Fruit fly (Drosophila melanogaster) whole organism, embryonic: ENCODE data around the gene CG2256.
A peak's percentile ranks its signal among the peaks of the same experiment; 100 is the strongest.

Experiments used
- Blimp-1 ChIP-seq: fragments of 200-800 bp; sonication (Bioruptor generic); optimal IDR thresholded peaks from 3 replicates; lab custom pipeline; 2018; ENCODE audit warnings: missing biosample characterization, missing genetic modification characterization, mild to moderate bottlenecking, moderate library complexity, missing genetic modification reagents
- CG12391 ChIP-seq: fragments of 200-800 bp; sonication (Bioruptor generic); optimal IDR thresholded peaks from 3 replicates; lab custom pipeline; 2018; ENCODE audit warnings: missing biosample characterization, mild to moderate bottlenecking, missing genetic modification characterization, moderate library complexity
- CG13123 ChIP-seq: fragments of 200-800 bp; sonication (Bioruptor generic); optimal IDR thresholded peaks from 2 replicates; lab custom pipeline; 2016; ENCODE audit warnings: missing biosample characterization, missing genetic modification characterization
- CG13287 ChIP-seq: fragments of 200-800 bp; sonication (Bioruptor generic); IDR thresholded peaks from 2 replicates; pipeline ENCODE4 v1.3.6; 2022; ENCODE audit warnings: missing biosample characterization, missing genetic modification characterization; ENCODE audit not compliant: partially characterized antibody
- CG17912 ChIP-seq: fragments of 200-800 bp; sonication (Bioruptor generic); optimal IDR thresholded peaks from 2 replicates; lab custom pipeline; 2018; ENCODE audit warnings: missing biosample characterization, mild to moderate bottlenecking, missing genetic modification characterization
- CG3065 ChIP-seq: fragments of 200-800 bp; sonication (Bioruptor generic); optimal IDR thresholded peaks from 2 replicates; lab custom pipeline; 2016; ENCODE audit warnings: missing biosample characterization, missing genetic modification characterization
- CG31224 ChIP-seq: fragments of 200-800 bp; sonication (Bioruptor generic); IDR thresholded peaks from 2 replicates; pipeline ENCODE4 v1.3.6; 2022; ENCODE audit warnings: missing biosample characterization, missing genetic modification characterization
- CG33557 ChIP-seq: fragments of 200-800 bp; sonication (Bioruptor generic); optimal IDR thresholded peaks from 2 replicates; lab custom pipeline; 2019; ENCODE audit warnings: missing biosample characterization, mild to moderate bottlenecking, missing genetic modification characterization, moderate library complexity
- CG3847 ChIP-seq: fragments of 200-800 bp; sonication (Bioruptor generic); IDR thresholded peaks from 2 replicates; pipeline ENCODE4 v1.3.6; 2022; ENCODE audit warnings: missing biosample characterization, missing genetic modification characterization
- CG43689 ChIP-seq: fragments of 200-800 bp; sonication (Bioruptor generic); IDR thresholded peaks from 2 replicates; pipeline ENCODE4 v1.3.6; 2022; ENCODE audit warnings: missing biosample characterization, missing genetic modification characterization
- CG7372 ChIP-seq: fragments of 200-800 bp; sonication (Bioruptor generic); IDR thresholded peaks from 2 replicates; pipeline ENCODE4 v1.3.6; 2022; ENCODE audit warnings: missing biosample characterization, missing genetic modification characterization
- CG7839 ChIP-seq: fragments of 200-800 bp; sonication (Bioruptor generic); optimal IDR thresholded peaks from 3 replicates; lab custom pipeline; 2018; ENCODE audit warnings: missing biosample characterization, mild to moderate bottlenecking, missing genetic modification characterization, moderate library complexity
- CG7928 ChIP-seq: fragments of 200-800 bp; sonication (Bioruptor generic); optimal IDR thresholded peaks from 2 replicates; lab custom pipeline; 2017; ENCODE audit warnings: missing biosample characterization, mild to moderate bottlenecking, missing genetic modification characterization
- CG7987 ChIP-seq: fragments of 200-800 bp; sonication (Bioruptor generic); optimal IDR thresholded peaks from 2 replicates; lab custom pipeline; 2018; ENCODE audit warnings: missing biosample characterization, mild to moderate bottlenecking, missing genetic modification characterization, moderate library complexity
- CG8089 ChIP-seq: fragments of 200-800 bp; sonication (Bioruptor generic); optimal IDR thresholded peaks from 3 replicates; lab custom pipeline; 2016; ENCODE audit warnings: missing biosample characterization, missing genetic modification characterization
- CG8359 ChIP-seq: fragments of 200-800 bp; sonication (Bioruptor generic); optimal IDR thresholded peaks from 2 replicates; lab custom pipeline; 2017; ENCODE audit warnings: missing biosample characterization, mild to moderate bottlenecking, missing genetic modification characterization, borderline replicate concordance
- CG9817 ChIP-seq: fragments of 200-800 bp; sonication (Bioruptor generic); optimal IDR thresholded peaks from 2 replicates; lab custom pipeline; 2018; ENCODE audit warnings: missing biosample characterization, mild to moderate bottlenecking, missing genetic modification characterization, moderate library complexity
- D ChIP-seq, 2 experiments: fragments of 200-800 bp in 1 of 2; fragments of >200 bp in 1 of 2; sonication (Bioruptor generic) in 1 of 2; optimal IDR thresholded peaks; 2 replicates in 1 of 2; 3 replicates in 1 of 2; lab custom pipeline; 2017; ENCODE audit warnings: mild to moderate bottlenecking in 1 of 2, missing biosample characterization in 1 of 2, missing genetic modification characterization in 1 of 2, missing genetic modification reagents in 1 of 2
- Eip74EF ChIP-seq, 2 experiments: fragments of 200-800 bp in 1 of 2; fragments of >200 bp in 1 of 2; sonication (Bioruptor generic) in 1 of 2; optimal IDR thresholded peaks; 2 replicates each; lab custom pipeline; 2017 to 2019; ENCODE audit warnings: missing biosample characterization in 2 of 2, missing genetic modification characterization in 2 of 2, mild to moderate bottlenecking in 1 of 2, moderate library complexity in 1 of 2
- GATAe ChIP-seq: fragments of 200-800 bp; sonication (Bioruptor generic); conservative IDR thresholded peaks from 2 replicates; pipeline ENCODE4 v1.3.6; 2022; ENCODE audit warnings: missing biosample characterization, missing genetic modification characterization
- HmgZ ChIP-seq: fragments of 200-800 bp; sonication (Bioruptor generic); optimal IDR thresholded peaks from 2 replicates; lab custom pipeline; 2018; ENCODE audit warnings: missing biosample characterization, mild to moderate bottlenecking, missing genetic modification characterization
- Hr3 ChIP-seq: fragments of 200-800 bp; sonication (Bioruptor generic); optimal IDR thresholded peaks from 3 replicates; lab custom pipeline; 2016; ENCODE audit warnings: missing biosample characterization, missing genetic modification characterization
- MESR4 ChIP-seq: fragments of 200-800 bp; sonication (Bioruptor generic); optimal IDR thresholded peaks from 2 replicates; lab custom pipeline; 2018; ENCODE audit warnings: missing biosample characterization, mild to moderate bottlenecking, missing genetic modification characterization, moderate library complexity
- Myb ChIP-seq: fragments of 200-800 bp; sonication (Bioruptor generic); optimal IDR thresholded peaks from 2 replicates; lab custom pipeline; 2016; ENCODE audit warnings: missing biosample characterization, missing genetic modification characterization
- Rfx ChIP-seq: fragments of 200-800 bp; sonication (Bioruptor generic); IDR thresholded peaks from 2 replicates; pipeline ENCODE4 v1.3.6; 2022; ENCODE audit warnings: missing biosample characterization, missing genetic modification characterization
- Scr ChIP-seq: fragments of 200-800 bp; sonication (Bioruptor generic); IDR thresholded peaks from 2 replicates; pipeline ENCODE4 v1.3.6; 2022; ENCODE audit warnings: missing biosample characterization, missing genetic modification characterization; ENCODE audit not compliant: partially characterized antibody
- TFAM ChIP-seq: fragments of 200-800 bp; sonication (Bioruptor generic); optimal IDR thresholded peaks from 2 replicates; lab custom pipeline; 2017; ENCODE audit warnings: missing biosample characterization, missing genetic modification characterization, inconsistent platforms
- Trl ChIP-seq, 3 experiments: fragments of >200 bp in 2 of 3; fragments of 200-800 bp in 1 of 3; sonication (Bioruptor generic) in 1 of 3; optimal IDR thresholded peaks; 2 replicates in 1 of 3; 3 replicates in 2 of 3; lab custom pipeline; 2016 to 2017; ENCODE audit warnings: missing biosample characterization in 1 of 3, missing genetic modification characterization in 1 of 3
- Usf ChIP-seq: fragments of 200-800 bp; sonication (Bioruptor generic); optimal IDR thresholded peaks from 2 replicates; lab custom pipeline; 2017; ENCODE audit warnings: missing genotype, missing biosample characterization, missing genetic modification characterization
- abd-A ChIP-seq: fragments of 200-800 bp; sonication (Bioruptor generic); optimal IDR thresholded peaks from 3 replicates; lab custom pipeline; 2019; ENCODE audit warnings: missing biosample characterization, mild to moderate bottlenecking, missing genetic modification characterization, moderate library complexity
- caup ChIP-seq: fragments of 200-800 bp; sonication (Bioruptor generic); optimal IDR thresholded peaks from 3 replicates; lab custom pipeline; 2017; ENCODE audit warnings: missing biosample characterization, mild to moderate bottlenecking, missing genetic modification characterization, moderate library complexity; ENCODE audit not compliant: severe bottlenecking
- chm ChIP-seq: fragments of 200-800 bp; sonication (Bioruptor generic); IDR thresholded peaks from 2 replicates; pipeline ENCODE4 v1.3.6; 2022; ENCODE audit warnings: missing biosample characterization, missing genetic modification characterization
- ci ChIP-seq: fragments of 200-800 bp; sonication (Bioruptor generic); IDR thresholded peaks from 3 replicates; pipeline ENCODE4 v1.3.6; 2022; ENCODE audit warnings: missing biosample characterization, missing genetic modification characterization
- dimm ChIP-seq: fragments of 200-800 bp; sonication (Bioruptor generic); IDR thresholded peaks from 2 replicates; pipeline ENCODE4 v1.3.6; 2022; ENCODE audit warnings: missing biosample characterization, missing genetic modification characterization
- dm ChIP-seq: fragments of 200-800 bp; sonication (Bioruptor generic); optimal IDR thresholded peaks from 3 replicates; lab custom pipeline; 2016; ENCODE audit warnings: missing biosample characterization, missing genetic modification characterization
- ewg ChIP-seq: fragments of 200-800 bp; sonication (Bioruptor generic); optimal IDR thresholded peaks from 3 replicates; lab custom pipeline; 2017; ENCODE audit warnings: mild to moderate bottlenecking, missing biosample characterization, missing genetic modification reagents, missing genetic modification characterization
- gem ChIP-seq: fragments of 200-800 bp; sonication (Bioruptor generic); optimal IDR thresholded peaks from 2 replicates; lab custom pipeline; 2019; ENCODE audit warnings: missing biosample characterization, mild to moderate bottlenecking, missing genetic modification characterization, moderate library complexity
- jing ChIP-seq: fragments of 200-800 bp; sonication (Bioruptor generic); optimal IDR thresholded peaks from 2 replicates; lab custom pipeline; 2018; ENCODE audit warnings: missing biosample characterization, mild to moderate bottlenecking, missing genetic modification characterization
- mirr ChIP-seq: fragments of 200-800 bp; sonication (Bioruptor generic); optimal IDR thresholded peaks from 3 replicates; lab custom pipeline; 2018; ENCODE audit warnings: missing biosample characterization, mild to moderate bottlenecking, missing genetic modification characterization
- pfk ChIP-seq: fragments of 200-800 bp; sonication (Bioruptor generic); optimal IDR thresholded peaks from 2 replicates; lab custom pipeline; 2018; ENCODE audit warnings: missing biosample characterization, mild to moderate bottlenecking, missing genetic modification characterization, moderate library complexity
- sna ChIP-seq: fragments of 200-800 bp; sonication (Bioruptor generic); IDR thresholded peaks from 2 replicates; pipeline ENCODE4 v1.3.6; 2022; ENCODE audit warnings: missing biosample characterization, missing genetic modification characterization; ENCODE audit not compliant: partially characterized antibody
- tap ChIP-seq: fragments of 200-800 bp; optimal IDR thresholded peaks from 3 replicates; lab custom pipeline; 2019; ENCODE audit warnings: missing biosample characterization, mild to moderate bottlenecking, missing genetic modification characterization, moderate library complexity
- toy ChIP-seq: fragments of 200-800 bp; sonication (Bioruptor generic); IDR thresholded peaks from 2 replicates; pipeline ENCODE4 v1.3.6; 2022; ENCODE audit warnings: missing biosample characterization, missing genetic modification characterization
- tx ChIP-seq: fragments of 200-800 bp; sonication (Bioruptor generic); optimal IDR thresholded peaks from 2 replicates; lab custom pipeline; 2016; ENCODE audit warnings: missing biosample characterization, missing genetic modification characterization
- unc-4 ChIP-seq: fragments of 200-800 bp; sonication (Bioruptor generic); IDR thresholded peaks from 2 replicates; pipeline ENCODE4 v1.3.6; 2022; ENCODE audit warnings: missing biosample characterization, missing genetic modification characterization; ENCODE audit not compliant: partially characterized antibody
- vfl ChIP-seq: fragments of 200-800 bp; sonication (Bioruptor generic); optimal IDR thresholded peaks from 2 replicates; lab custom pipeline; 2016; ENCODE audit warnings: missing biosample characterization, missing genetic modification characterization

Gene CG2256

DNA sequence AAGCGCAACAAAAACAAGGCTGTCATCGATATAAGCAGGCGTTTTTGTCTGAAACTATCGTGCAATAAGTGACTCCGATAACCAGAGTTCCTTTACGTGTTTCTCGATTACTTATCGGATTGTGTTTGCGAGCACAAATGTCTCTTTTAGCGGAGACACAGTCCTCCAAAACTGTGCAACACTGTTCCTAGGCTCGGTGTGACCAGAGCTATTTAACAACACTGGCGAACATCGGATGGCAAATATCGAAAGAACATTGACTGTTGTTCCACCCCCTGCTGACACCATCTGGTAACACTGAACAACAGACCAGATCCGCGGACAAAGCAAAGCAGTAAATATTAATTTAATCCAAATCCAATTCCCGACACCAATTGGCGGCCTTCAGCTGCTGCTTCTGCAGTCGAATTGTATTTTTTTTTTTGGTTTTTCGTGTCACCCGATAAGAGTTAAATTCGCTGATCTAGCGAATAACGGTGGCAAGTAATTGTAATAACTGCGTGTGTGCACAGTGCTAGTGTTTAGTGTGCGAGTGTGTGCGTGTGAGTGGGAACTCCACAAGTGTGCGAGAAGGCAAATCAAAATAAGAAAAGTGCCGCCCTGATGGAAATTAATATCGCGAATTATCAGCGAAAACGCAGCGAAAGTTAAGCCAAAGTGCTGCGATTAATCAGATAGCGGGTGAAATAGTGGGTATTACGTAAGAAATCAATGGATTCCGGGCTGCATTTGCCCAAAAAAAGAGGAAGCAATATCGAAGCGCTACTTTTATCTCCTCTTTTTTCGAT is 25.4 kb downstream of the CG2256 start, which contains the start of gene mys (continued):
- TF ChIP-seq CG9817 (peak; percentile 66), CG3847 (peak; percentile 91), mirr (GFP tag; lab: Kevin White, UChicago) (peak; percentile 43), CG13123 (GFP tag; lab: Kevin White, UChicago) (peak; percentile 2), CG7839 (peak; percentile 54)

DNA sequence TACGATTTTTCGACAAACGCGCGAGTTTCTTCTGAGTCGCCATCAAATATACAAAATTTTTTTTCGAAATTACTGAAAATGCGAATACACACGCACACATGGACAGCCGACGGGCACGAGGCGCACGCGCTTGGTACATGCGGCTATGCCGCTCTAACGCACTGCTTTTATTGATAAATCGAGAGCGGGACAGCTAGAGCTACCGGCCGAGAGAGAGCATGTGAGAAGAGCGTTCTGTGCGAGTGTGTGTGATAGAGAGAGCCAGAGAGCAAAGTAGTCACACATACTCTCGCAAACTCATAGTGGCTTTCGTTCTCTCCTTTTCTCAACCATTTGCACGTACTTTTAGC is 26.1 kb downstream of the CG2256 start:
- no peak for TF ChIP-seq CG7372 (GFP tag; lab: Robert Waterston, UW)
- TF ChIP-seq tx (GFP tag; lab: Kevin White, UChicago), result no peak
- TF ChIP-seq HmgZ (tag; lab: Kevin White, UChicago), result peak; percentile 1
- no peak for TF ChIP-seq unc-4 (GFP tag; lab: Robert Waterston, UW)
- no peak for TF ChIP-seq toy (GFP tag; lab: Robert Waterston, UW)
- no peak for TF ChIP-seq GATAe (GFP tag; lab: Robert Waterston, UW)
- TF ChIP-seq dm (GFP tag; lab: Kevin White, UChicago), result peak; percentile 30
- no peak for TF ChIP-seq D (optimal IDR thresholded peaks at IDR 0.05; lab: Kevin White, UChicago)
- TF ChIP-seq D (GFP tag; optimal IDR thresholded peaks at IDR 0.05; lab: Kevin White, UChicago), result no peak
- TF ChIP-seq jing (GFP tag; lab: Kevin White, UChicago), result no peak
- TF ChIP-seq Trl (optimal IDR thresholded peaks at IDR 0.05; lab: Kevin White, UChicago), result peak; percentile 97 to 98
- TF ChIP-seq Trl (GFP tag; optimal IDR thresholded peaks at IDR 0.05; lab: Kevin White, UChicago), result peak; percentile 38
- peak; percentile 20 for TF ChIP-seq CG17912
- peak; percentile 99 for TF ChIP-seq ewg (GFP tag; lab: Kevin White, UChicago)
- TF ChIP-seq pfk (GFP tag; lab: Kevin White, UChicago), result peak; percentile 0
- no peak for TF ChIP-seq CG43689
- TF ChIP-seq CG13287 (GFP tag; lab: Robert Waterston, UW), result no peak
- TF ChIP-seq Eip74EF (GFP tag; optimal IDR thresholded peaks at IDR 0.05; lab: Kevin White, UChicago), result peak in 1 of 2 experiments; percentile 27
- no peak for TF ChIP-seq CG7928 (GFP tag; lab: Kevin White, UChicago)
- TF ChIP-seq caup (GFP tag; lab: Kevin White, UChicago), result no peak
- 0 out of 2 replicates have a peak, but pooled peaks have one; percentile 22 for TF ChIP-seq chm (GFP tag; lab: Robert Waterston, UW)
- TF ChIP-seq CG31224 (GFP tag; lab: Robert Waterston, UW), result no peak
- no peak for TF ChIP-seq Myb (GFP tag; lab: Kevin White, UChicago)
- no peak for TF ChIP-seq Hr3 (GFP tag; lab: Kevin White, UChicago)
- TF ChIP-seq CG8359 (GFP tag; lab: Kevin White, UChicago), result peak; percentile 10
- no peak for TF ChIP-seq tap
- TF ChIP-seq CG33557 (GFP tag; lab: Kevin White, UChicago), result no peak
- no peak for TF ChIP-seq Scr (GFP tag; lab: Robert Waterston, UW)
- no peak for TF ChIP-seq CG8089 (GFP tag; lab: Kevin White, UChicago)
- TF ChIP-seq CG7987 (GFP tag; lab: Kevin White, UChicago), result no peak
- no peak for TF ChIP-seq MESR4
- no peak for TF ChIP-seq CG3065
- TF ChIP-seq sna (GFP tag; lab: Robert Waterston, UW), result no peak
- TF ChIP-seq dimm (GFP tag; lab: Robert Waterston, UW), result no peak
- TF ChIP-seq abd-A, result peak; percentile 47
- no peak for TF ChIP-seq Rfx (GFP tag; lab: Robert Waterston, UW)
- peak; percentile 60; the same call in 2 of the 3 replicates for TF ChIP-seq ci (GFP tag; lab: Robert Waterston, UW)
- no peak for TF ChIP-seq gem (tag; lab: Kevin White, UChicago)
- TF ChIP-seq mirr (GFP tag; lab: Kevin White, UChicago), result peak; percentile 55
- TF ChIP-seq Usf (GFP tag; lab: Kevin White, UChicago), result no peak
- TF ChIP-seq vfl (GFP tag; lab: Kevin White, UChicago), result no peak
- TF ChIP-seq TFAM (GFP tag; lab: Kevin White, UChicago), result no peak
- TF ChIP-seq CG12391 (tag; lab: Kevin White, UChicago), result no peak
- no peak for TF ChIP-seq Blimp-1 (GFP tag; lab: Kevin White, UChicago)
